Fruit fly (Drosophila melanogaster): Measurements from ENCODE around the gene Naxe.

DNA sequence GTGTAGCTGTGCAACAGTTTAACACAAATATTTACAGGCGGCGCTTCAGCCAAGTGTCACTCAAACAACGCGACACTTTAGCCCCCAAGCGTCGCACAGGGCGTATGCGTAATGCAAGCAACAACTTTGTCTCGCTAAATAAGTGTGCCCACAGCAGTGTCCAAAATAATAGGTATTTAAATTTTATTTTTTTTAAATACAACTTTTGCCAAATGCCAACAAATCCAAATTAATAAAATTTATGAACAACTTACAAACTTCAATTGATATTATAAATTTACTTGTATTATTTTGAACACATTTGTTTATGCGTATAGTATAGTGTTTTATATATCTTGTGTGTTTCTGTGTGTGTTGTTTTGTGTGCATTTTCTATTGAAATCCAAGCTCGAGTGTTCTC lies 28.0 kb downstream of the Naxe start:
- TF ChIP-seq Mnt (GFP tag; optimal IDR thresholded peaks at IDR 0.05) (no peak), bab1 (GFP tag; optimal IDR thresholded peaks at IDR 0.05) (no peak), kay (GFP tag; ENCODE audit: borderline replicate concordance) (no peak), CG33017 (tag; optimal IDR thresholded peaks at IDR 0.05) (no peak), Crg-1 (GFP tag; optimal IDR thresholded peaks at IDR 0.05) (no peak), Clk (GFP tag; optimal IDR thresholded peaks at IDR 0.05) (no peak), Hr96 (GFP tag; optimal IDR thresholded peaks at IDR 0.05) (no peak), CG12768 (GFP tag; optimal IDR thresholded peaks at IDR 0.05) (no peak), tj (GFP tag; optimal IDR thresholded peaks at IDR 0.05) (no peak), toe (GFP tag; optimal IDR thresholded peaks at IDR 0.05) (no peak), CG14711 (tag; optimal IDR thresholded peaks at IDR 0.05) (no peak), CG7101 (tag; optimal IDR thresholded peaks at IDR 0.05) (peak; percentile 9), ovo (GFP tag; optimal IDR thresholded peaks at IDR 0.05) (no peak), CG7045 (GFP tag; optimal IDR thresholded peaks at IDR 0.05) (no peak)
